Fruit fly (Drosophila melanogaster): ENCODE results near the gene Kaz.
A peak's percentile ranks its signal among the peaks of the same experiment; 100 is the strongest.

Gene Kaz

DNA sequence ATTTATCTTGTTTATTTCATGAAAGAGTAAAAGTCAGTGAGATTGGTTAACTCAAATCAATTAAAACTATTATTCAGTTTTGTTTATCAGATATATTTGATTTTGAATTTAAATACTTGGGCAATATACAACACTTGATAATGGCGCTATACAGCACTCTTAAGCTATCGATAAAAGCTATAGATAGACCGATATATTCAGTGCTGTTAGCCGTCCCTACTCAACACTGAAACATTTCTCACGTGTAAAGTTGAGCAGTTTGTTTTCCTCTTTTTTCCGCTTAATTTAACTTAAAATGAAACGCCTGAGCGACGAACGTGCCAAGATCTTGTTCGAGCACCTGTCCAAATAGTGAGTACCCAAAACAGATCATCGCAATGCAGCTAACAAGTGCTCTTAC, 20.7 kb upstream of the Kaz start, which contains the start of gene CG7006 (continued):
- TF ChIP-seq NfI (GFP tag; optimal IDR thresholded peaks at IDR 0.05): peak; percentile 77
- 0 out of 2 replicates have a peak, but pooled peaks have one; percentile 16 for TF ChIP-seq CG2129 (GFP tag; IDR thresholded peaks at IDR 0.05; ENCODE audit: partially characterized antibody)
- TF ChIP-seq Hr39 (optimal IDR thresholded peaks at IDR 0.05): no peak
- peak; percentile 70 for TF ChIP-seq CG9876 (GFP tag; optimal IDR thresholded peaks at IDR 0.05)
- TF ChIP-seq nerfin-1 (tag; optimal IDR thresholded peaks at IDR 0.05): peak; percentile 18
- peak; percentile 2 for TF ChIP-seq Sin3A (optimal IDR thresholded peaks at IDR 0.05)
- TF ChIP-seq Atf3 (GFP tag; optimal IDR thresholded peaks at IDR 0.05): peak; percentile 48
- peak; percentile 68; the same call in 1 of the 2 replicates for TF ChIP-seq lmd (GFP tag; IDR thresholded peaks at IDR 0.05)
- no peak for TF ChIP-seq CG8478 (optimal IDR thresholded peaks at IDR 0.05)
- TF ChIP-seq CG11085 (GFP tag; IDR thresholded peaks at IDR 0.05): peak; percentile 66
- TF ChIP-seq ab (GFP tag; optimal IDR thresholded peaks at IDR 0.05): peak; percentile 16
- TF ChIP-seq CG10147 (GFP tag; optimal IDR thresholded peaks at IDR 0.05): no peak
- no peak for TF ChIP-seq ash1 (GFP tag; optimal IDR thresholded peaks at IDR 0.05)
- TF ChIP-seq CG3065 (GFP tag; optimal IDR thresholded peaks at IDR 0.05): peak; percentile 49
- TF ChIP-seq gcm (GFP tag; optimal IDR thresholded peaks at IDR 0.05): no peak
- peak; percentile 87 for TF ChIP-seq gro (GFP tag; optimal IDR thresholded peaks at IDR 0.05)
- 0 out of 2 replicates have a peak, but pooled peaks have one; percentile 28 for TF ChIP-seq aop (GFP tag; IDR thresholded peaks at IDR 0.05)
- TF ChIP-seq pan (optimal IDR thresholded peaks at IDR 0.05): no peak
- TF ChIP-seq pan (GFP tag; optimal IDR thresholded peaks at IDR 0.05 in 1 of 2, IDR thresholded peaks at IDR 0.05 in 1 of 2): peak in 1 of 2 experiments; percentile 60
- TF ChIP-seq Gsc (GFP tag; IDR thresholded peaks at IDR 0.05): no peak
- peak; percentile 31; the same call in 1 of the 2 replicates for TF ChIP-seq CG4404 (GFP tag; IDR thresholded peaks at IDR 0.05)
- peak; percentile 61 for TF ChIP-seq Bdp1 (GFP tag; optimal IDR thresholded peaks at IDR 0.05)
- peak; percentile 13; the same call in 1 of the 2 replicates for TF ChIP-seq Adf1 (GFP tag; IDR thresholded peaks at IDR 0.05)
- no peak for TF ChIP-seq Poxn (GFP tag; IDR thresholded peaks at IDR 0.05)
- TF ChIP-seq sqz (GFP tag; optimal IDR thresholded peaks at IDR 0.05): no peak
- peak; percentile 26 for TF ChIP-seq CG9437 (GFP tag; optimal IDR thresholded peaks at IDR 0.05)
- TF ChIP-seq Usf (GFP tag; optimal IDR thresholded peaks at IDR 0.05): peak; percentile 55
- no peak for TF ChIP-seq lola (GFP tag; optimal IDR thresholded peaks at IDR 0.05)
- peak; percentile 35 for TF ChIP-seq Six4 (GFP tag; optimal IDR thresholded peaks at IDR 0.05)
- peak; percentile 98 for TF ChIP-seq Dp (GFP tag; optimal IDR thresholded peaks at IDR 0.05)
- no peak for TF ChIP-seq pros (GFP tag; optimal IDR thresholded peaks at IDR 0.05)
- peak; percentile 62 for TF ChIP-seq Hr3 (GFP tag; optimal IDR thresholded peaks at IDR 0.05)
- TF ChIP-seq Camta (GFP tag; optimal IDR thresholded peaks at IDR 0.05): peak; percentile 61
- peak; percentile 52 for TF ChIP-seq ttk (GFP tag; IDR thresholded peaks at IDR 0.05)
- TF ChIP-seq eyg (GFP tag; optimal IDR thresholded peaks at IDR 0.05): peak; percentile 50
- no peak for TF ChIP-seq CG12219 (GFP tag; optimal IDR thresholded peaks at IDR 0.05)
- TF ChIP-seq pb (GFP tag; optimal IDR thresholded peaks at IDR 0.05): peak; percentile 44
- TF ChIP-seq caup (GFP tag; optimal IDR thresholded peaks at IDR 0.05; ENCODE audit: severe bottlenecking): peak; percentile 80
- TF ChIP-seq odd (GFP tag; optimal IDR thresholded peaks at IDR 0.05): no peak
- no peak for TF ChIP-seq D (optimal IDR thresholded peaks at IDR 0.05)
- no peak for TF ChIP-seq D (GFP tag; optimal IDR thresholded peaks at IDR 0.05)
- TF ChIP-seq CG15073 (GFP tag; optimal IDR thresholded peaks at IDR 0.05): peak; percentile 13
- no peak for TF ChIP-seq Ssrp (tag; optimal IDR thresholded peaks at IDR 0.05)
- peak; percentile 39; the same call in 1 of the 2 replicates for TF ChIP-seq CG31224 (GFP tag; IDR thresholded peaks at IDR 0.05)
- no peak for TF ChIP-seq Blimp-1 (GFP tag; optimal IDR thresholded peaks at IDR 0.05)
- TF ChIP-seq HLH54F (GFP tag; optimal IDR thresholded peaks at IDR 0.05): peak; percentile 87
- TF ChIP-seq nmo (GFP tag; optimal IDR thresholded peaks at IDR 0.05): peak; percentile 59
- TF ChIP-seq HLH4C (GFP tag; IDR thresholded peaks at IDR 0.05; ENCODE audit: partially characterized antibody): peak; percentile 73
- TF ChIP-seq CG18599 (GFP tag; optimal IDR thresholded peaks at IDR 0.05): no peak
- TF ChIP-seq CG2875 (GFP tag; optimal IDR thresholded peaks at IDR 0.05): no peak
- no peak for TF ChIP-seq danr (GFP tag; IDR thresholded peaks at IDR 0.05)
- no peak for TF ChIP-seq bsh (GFP tag; optimal IDR thresholded peaks at IDR 0.05)

All from whole organism, embryonic.